Fruit fly (Drosophila melanogaster) whole organism, wandering third instar larva: ENCODE data around the gene CG13678.

ENCODE experiments used
- Abd-B ChIP-seq: fragments of >200 bp; optimal IDR thresholded peaks from 2 replicates; lab custom pipeline; 2017; ENCODE audit warnings: missing biosample characterization, missing genetic modification characterization
- lola ChIP-seq: fragments of >200 bp; optimal IDR thresholded peaks from 2 replicates; lab custom pipeline; 2017; ENCODE audit warnings: missing biosample characterization, missing genetic modification characterization
- psq ChIP-seq: fragments of 200-800 bp; sonication (Bioruptor generic); optimal IDR thresholded peaks from 3 replicates; lab custom pipeline; 2017; ENCODE audit warnings: missing biosample characterization, mild to moderate bottlenecking, missing genetic modification characterization, moderate library complexity

DNA sequence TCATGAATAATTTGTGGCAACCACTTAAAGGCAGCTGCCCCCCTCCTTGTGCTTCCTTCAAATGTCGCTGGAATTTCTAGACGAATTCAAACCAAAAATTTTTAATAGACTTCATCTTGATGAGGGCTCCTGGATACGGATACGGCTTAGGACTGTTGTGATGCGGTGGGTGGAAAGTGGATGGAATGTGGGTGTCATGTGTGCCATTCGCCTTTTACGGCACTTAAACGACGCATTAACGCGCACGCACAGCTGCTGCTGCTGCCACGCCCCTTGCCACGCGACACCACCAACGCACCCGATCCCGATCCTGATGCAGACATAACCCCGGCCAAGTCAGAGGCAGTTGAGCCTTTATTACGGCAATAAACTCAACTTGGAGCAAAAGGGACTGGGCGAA lies 2.3 kb upstream of the CG13678 start:
- TF ChIP-seq psq (GFP tag; lab: Kevin White, UChicago) (no peak), lola (no peak), Abd-B (GFP tag; lab: Kevin White, UChicago) (no peak)
